Worm (Caenorhabditis elegans) whole organism, L4/young adult: ENCODE results near the gene F26D10.13.
"Not testable (repeated sequence)": the region's sequence is repeated elsewhere in the genome, so short reads cannot be mapped to it uniquely, and the experiment has no call there.

Experiments
- W03F9.2 ChIP-seq: fragments of 150-350 bp; optimal IDR thresholded peaks from 2 replicates; lab custom pipeline; 2014; ENCODE audit warnings: missing biosample characterization, missing genetic modification characterization
- him-1 ChIP-seq: sonication (generic microtip); optimal IDR thresholded peaks from 2 replicates; lab custom pipeline; 2016; ENCODE audit warnings: missing genotype, missing genetic modification reagents, missing genetic modification characterization, missing compliant biosample characterization

DNA sequence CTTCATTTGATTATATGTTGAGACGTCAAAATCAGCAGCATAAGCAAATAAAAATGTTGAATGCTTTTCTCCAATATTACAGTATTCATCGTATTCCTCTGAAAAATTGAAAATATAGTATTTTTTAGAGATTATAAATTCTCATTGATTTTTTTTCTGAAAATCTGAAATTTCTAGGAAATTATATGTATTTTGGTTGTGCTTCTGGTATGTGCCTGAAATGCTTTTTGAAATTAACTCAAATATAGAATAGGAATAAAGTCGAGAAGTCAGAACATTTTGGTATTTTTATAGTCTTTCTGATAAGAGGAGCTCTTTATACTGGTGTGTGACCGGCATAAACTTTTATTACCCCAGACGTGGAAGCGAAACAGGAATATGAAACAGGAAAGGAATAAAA lies 42.6 kb upstream of the F26D10.13 start, which contains the start of gene T28F3.8:
- not testable (repeated sequence) for TF ChIP-seq W03F9.2, him-1 (tag; lab: Kevin White, UChicago)
